Worm (Caenorhabditis elegans): ENCODE measurements around the gene srab-8.

- TF ChIP-seq fkh-10 (GFP tag; optimal IDR thresholded peaks at IDR 0.05), result no peak
- TF ChIP-seq sea-2 (GFP tag; optimal IDR thresholded peaks at IDR 0.05), result no peak
- TF ChIP-seq nhr-11 (tag; optimal IDR thresholded peaks at IDR 0.05), result no peak
- TF ChIP-seq lsy-12 (tag; optimal IDR thresholded peaks at IDR 0.05), result no peak
- TF ChIP-seq pha-4 (tag; optimal IDR thresholded peaks at IDR 0.05), result no peak
- TF ChIP-seq unc-39 (tag; optimal IDR thresholded peaks at IDR 0.05), result no peak
These were observed 16.9 kb downstream of the srab-8 start, which contains the start of the genes Y73C8B.3 and Y73C8B.9 for ce11 chrV:3193091-3193608.

Data from whole organism, L3 larva.